Worm (Caenorhabditis elegans) whole organism, L3 larva: ENCODE data around the gene T11G6.3.

Experiments
- ceh-9 ChIP-seq: sonication (generic microtip); optimal IDR thresholded peaks from 2 replicates; lab custom pipeline; 2018; ENCODE audit warnings: missing biosample characterization, missing genetic modification characterization
- lin-39 ChIP-seq: fragments of 150-350 bp; optimal IDR thresholded peaks from 2 replicates; lab custom pipeline; 2018; ENCODE audit warnings: missing biosample characterization, missing genetic modification reagents, missing genetic modification characterization
- nhr-43 ChIP-seq: sonication (generic microtip); optimal IDR thresholded peaks from 2 replicates; lab custom pipeline; 2016; ENCODE audit warnings: mild to moderate bottlenecking, missing genetic modification characterization, missing compliant biosample characterization; ENCODE audit not compliant: poor library complexity, severe bottlenecking
- zag-1 ChIP-seq: fragments of 150-350 bp; optimal IDR thresholded peaks from 2 replicates; lab custom pipeline; 2014; ENCODE audit warnings: missing biosample characterization, missing genetic modification characterization

- TF ChIP-seq ceh-9 (no peak), zag-1 (tag; lab: Kevin White, UChicago) (no peak), nhr-43 (tag; lab: Kevin White, UChicago) (no peak), lin-39 (tag; lab: Kevin White, UChicago) (no peak)
These were observed 32.2 kb upstream of the T11G6.3 start, which contains the start of gene F13E9.16 for ce11 chrIV:10887285-10887684.
